Worm (Caenorhabditis elegans): ENCODE data around the gene cyp-13A1.

DNA sequence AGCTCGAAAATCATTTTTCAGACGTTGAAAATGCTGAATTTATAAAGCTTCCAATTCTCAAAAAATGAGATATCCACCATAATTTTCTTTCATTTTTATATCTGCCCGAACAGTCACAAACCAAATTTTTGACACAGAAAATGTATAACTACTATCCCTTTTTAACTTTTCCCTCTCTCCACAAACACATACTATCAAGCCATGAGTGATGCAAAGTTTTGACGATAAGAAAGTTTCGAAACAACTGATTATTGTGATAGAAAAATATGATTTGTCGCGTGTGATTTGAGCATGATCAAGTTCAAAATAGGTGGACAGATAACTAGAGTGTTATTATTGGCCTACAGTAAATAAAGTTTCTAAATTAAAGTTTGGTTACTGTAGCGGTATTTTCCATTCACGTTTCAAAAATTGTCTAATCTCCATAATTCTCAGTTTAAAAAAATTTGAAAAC lies 25.7 kb upstream of the cyp-13A1 start, which contains the start of gene cyp-13A8:
- TF ChIP-seq bed-3 (GFP tag; optimal IDR thresholded peaks at IDR 0.05) (no peak), nhr-12 (tag; optimal IDR thresholded peaks at IDR 0.05) (no peak)

Measured in whole organism, mixed stage, embryonic.